Worm (Caenorhabditis elegans) whole organism, L1 larva: ENCODE measurements around the gene T25B9.12.

Source experiments
- C16A3.4 ChIP-seq: fragments of 150-350 bp; optimal IDR thresholded peaks from 2 replicates; lab custom pipeline; 2014; ENCODE audit warnings: missing biosample characterization, missing genetic modification characterization
- F16B12.6 ChIP-seq: fragments of 150-350 bp; optimal IDR thresholded peaks from 2 replicates; lab custom pipeline; 2014; ENCODE audit warnings: missing biosample characterization, missing genetic modification characterization
- Y116A8C.19 ChIP-seq: sonication (generic microtip); optimal IDR thresholded peaks from 2 replicates; lab custom pipeline; 2016; ENCODE audit warnings: missing compliant biosample characterization, missing genetic modification characterization, borderline replicate concordance
- aha-1 ChIP-seq: fragments of 150-350 bp; optimal IDR thresholded peaks from 2 replicates; lab custom pipeline; 2014; ENCODE audit warnings: missing biosample characterization, missing genetic modification characterization
- alr-1 ChIP-seq: fragments of 200-800 bp; sonication (Bioruptor generic); optimal IDR thresholded peaks from 2 replicates; lab custom pipeline; 2018; ENCODE audit warnings: borderline replicate concordance, mild to moderate bottlenecking, missing genetic modification characterization, missing compliant biosample characterization
- aly-2 ChIP-seq: fragments of 150-350 bp; optimal IDR thresholded peaks from 2 replicates; lab custom pipeline; 2014; ENCODE audit warnings: missing biosample characterization, missing genetic modification characterization
- ama-1 ChIP-seq: fragments of 150-350 bp; optimal IDR thresholded peaks from 2 replicates; lab custom pipeline; 2014
- ceh-8 ChIP-seq: fragments of 200-800 bp; sonication (Bioruptor generic); optimal IDR thresholded peaks from 2 replicates; lab custom pipeline; 2018; ENCODE audit warnings: mild to moderate bottlenecking, missing genetic modification characterization, moderate library complexity, missing compliant biosample characterization
- ceh-82 ChIP-seq, 3 experiments: fragments of 150-350 bp in 1 of 3; sonication (generic microtip) in 2 of 3; optimal IDR thresholded peaks; 2 replicates each; lab custom pipeline; 2014 to 2017; ENCODE audit warnings: missing biosample characterization in 3 of 3, missing genetic modification characterization in 3 of 3
- dpl-1 ChIP-seq, 3 experiments: fragments of 150-350 bp in 2 of 3; sonication (generic microtip) in 1 of 3; optimal IDR thresholded peaks; 2 replicates each; lab custom pipeline; 2014 to 2017; ENCODE audit warnings: missing biosample characterization in 3 of 3, missing genetic modification characterization in 3 of 3, missing genetic modification reagents in 3 of 3
- dsc-1 ChIP-seq: sonication (generic microtip); optimal IDR thresholded peaks from 2 replicates; lab custom pipeline; 2016; ENCODE audit warnings: mild to moderate bottlenecking, missing genetic modification characterization, missing compliant biosample characterization
- efl-1 ChIP-seq, 4 experiments: fragments of 150-350 bp; optimal IDR thresholded peaks in 3 of 4; peaks in 1 of 4; 1 replicate in 1 of 4; 2 replicates in 3 of 4; lab custom pipeline; 2014; ENCODE audit warnings: missing biosample characterization in 2 of 4, missing genetic modification characterization in 2 of 4, missing genetic modification reagents in 2 of 4
- egl-13 ChIP-seq: sonication (generic microtip); optimal IDR thresholded peaks from 2 replicates; lab custom pipeline; 2016; ENCODE audit warnings: missing genotype, missing genetic modification reagents, missing genetic modification characterization, missing compliant biosample characterization
- egl-27 ChIP-seq, 2 experiments: fragments of 150-350 bp in 1 of 2; sonication (generic microtip); optimal IDR thresholded peaks; 3 replicates each; lab custom pipeline; 2017 to 2018; ENCODE audit warnings: missing biosample characterization in 2 of 2, missing genetic modification characterization in 2 of 2, missing genetic modification reagents in 2 of 2
- fkh-10 ChIP-seq: sonication (generic microtip); optimal IDR thresholded peaks from 2 replicates; lab custom pipeline; 2017; ENCODE audit warnings: missing biosample characterization, missing genetic modification reagents, missing genetic modification characterization
- fkh-4 ChIP-seq: sonication (generic microtip); optimal IDR thresholded peaks from 2 replicates; lab custom pipeline; 2016; ENCODE audit warnings: missing compliant biosample characterization, missing genetic modification characterization, borderline replicate concordance
- fos-1 ChIP-seq: fragments of 150-350 bp; optimal IDR thresholded peaks from 2 replicates; lab custom pipeline; 2014; ENCODE audit warnings: missing biosample characterization, missing genetic modification characterization
- hlh-4 ChIP-seq: sonication (generic microtip); optimal IDR thresholded peaks from 2 replicates; lab custom pipeline; 2016; ENCODE audit warnings: mild to moderate bottlenecking, missing genetic modification characterization, missing compliant biosample characterization
- hpl-2 ChIP-seq: fragments of 150-350 bp; optimal IDR thresholded peaks from 2 replicates; lab custom pipeline; 2014; ENCODE audit warnings: missing biosample characterization, missing genetic modification reagents, missing genetic modification characterization
- isw-1 ChIP-seq: fragments of 200-800 bp; sonication (Bioruptor generic); IDR thresholded peaks from 2 replicates; pipeline ENCODE4 v1.3.6; 2022; ENCODE audit warnings: missing genetic modification characterization, missing compliant biosample characterization
- lin-13 ChIP-seq: fragments of 150-350 bp; optimal IDR thresholded peaks from 2 replicates; lab custom pipeline; 2014; ENCODE audit warnings: missing biosample characterization, missing genetic modification reagents, missing genetic modification characterization
- lin-39 ChIP-seq: fragments of 150-350 bp; optimal IDR thresholded peaks from 2 replicates; lab custom pipeline; 2014; ENCODE audit warnings: missing biosample characterization, missing genetic modification reagents, missing genetic modification characterization
- nhr-12 ChIP-seq: sonication (generic microtip); optimal IDR thresholded peaks from 2 replicates; lab custom pipeline; 2017; ENCODE audit warnings: missing biosample characterization, missing genetic modification characterization
- nhr-28 ChIP-seq: fragments of 150-350 bp; optimal IDR thresholded peaks from 2 replicates; lab custom pipeline; 2014; ENCODE audit warnings: missing biosample characterization, missing genetic modification characterization
- nhr-71 ChIP-seq: sonication (generic microtip); optimal IDR thresholded peaks from 2 replicates; lab custom pipeline; 2016; ENCODE audit warnings: mild to moderate bottlenecking, missing genetic modification characterization, moderate library complexity, missing compliant biosample characterization
- nhr-77 ChIP-seq: fragments of 150-350 bp; optimal IDR thresholded peaks from 2 replicates; lab custom pipeline; 2014; ENCODE audit warnings: missing biosample characterization, missing genetic modification characterization
- nhr-84 ChIP-seq: sonication (generic microtip); optimal IDR thresholded peaks from 2 replicates; lab custom pipeline; 2017; ENCODE audit warnings: missing biosample characterization, missing genetic modification characterization
- nhr-85 ChIP-seq: sonication (generic microtip); peaks from one replicate; lab custom pipeline; 2016; ENCODE audit warnings: missing genetic modification characterization, inconsistent platforms, missing compliant biosample characterization
- nhr-90 ChIP-seq: sonication (generic microtip); optimal IDR thresholded peaks from 2 replicates; lab custom pipeline; 2016; ENCODE audit warnings: mild to moderate bottlenecking, missing genetic modification characterization, missing compliant biosample characterization; ENCODE audit not compliant: poor library complexity
- skn-1 ChIP-seq: fragments of 150-350 bp; optimal IDR thresholded peaks from 2 replicates; lab custom pipeline; 2014; ENCODE audit warnings: missing biosample characterization, missing genetic modification characterization
- sox-4 ChIP-seq: sonication (generic microtip); optimal IDR thresholded peaks from 2 replicates; lab custom pipeline; 2016; ENCODE audit warnings: missing genetic modification characterization, missing compliant biosample characterization
- sptf-1 ChIP-seq: fragments of 150-350 bp; optimal IDR thresholded peaks from 2 replicates; lab custom pipeline; 2014; ENCODE audit warnings: missing biosample characterization, missing genetic modification characterization
- tlp-1 ChIP-seq: fragments of 150-350 bp; optimal IDR thresholded peaks from 2 replicates; lab custom pipeline; 2014; ENCODE audit warnings: missing biosample characterization, missing genetic modification characterization
- unc-30 ChIP-seq: sonication (generic microtip); optimal IDR thresholded peaks from 2 replicates; lab custom pipeline; 2017; ENCODE audit warnings: missing biosample characterization, missing genetic modification characterization
- unc-62 ChIP-seq: fragments of 150-350 bp; optimal IDR thresholded peaks from 2 replicates; lab custom pipeline; 2014; ENCODE audit warnings: missing biosample characterization, missing genetic modification reagents, missing genetic modification characterization
- unc-98 ChIP-seq: fragments of 200-800 bp; sonication (Bioruptor generic); IDR thresholded peaks from 2 replicates; pipeline ENCODE4 v1.3.6; 2022; ENCODE audit warnings: missing genetic modification characterization, missing compliant biosample characterization
- xbp-1 ChIP-seq: sonication (generic microtip); optimal IDR thresholded peaks from 2 replicates; lab custom pipeline; 2016; ENCODE audit warnings: missing genetic modification characterization, missing compliant biosample characterization
- zag-1 ChIP-seq: fragments of 150-350 bp; optimal IDR thresholded peaks from 2 replicates; lab custom pipeline; 2014; ENCODE audit warnings: missing biosample characterization, missing genetic modification characterization
- ztf-11 ChIP-seq, 2 experiments: sonication (generic microtip); optimal IDR thresholded peaks; 2 replicates each; lab custom pipeline; 2016 to 2017; ENCODE audit warnings: missing genetic modification characterization in 2 of 2, missing biosample characterization in 1 of 2, missing compliant biosample characterization in 1 of 2

Gene T25B9.12

DNA sequence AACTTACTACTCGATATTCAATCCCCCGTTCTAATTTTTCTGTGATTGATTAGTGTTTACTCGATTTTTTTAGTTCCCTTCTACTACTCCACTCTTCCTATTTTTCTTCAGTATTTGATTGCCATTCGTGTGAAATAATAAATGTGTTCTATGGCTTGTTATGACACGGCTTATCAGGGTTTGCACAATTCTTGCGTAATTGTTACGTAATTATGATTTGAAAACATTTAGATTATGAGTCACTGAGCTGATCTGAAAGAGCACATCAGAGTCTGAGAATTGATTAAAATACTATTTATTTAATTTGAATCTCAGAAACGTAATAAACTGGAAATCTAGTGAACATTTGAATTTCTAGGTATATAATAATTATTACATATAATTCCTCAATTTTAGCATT lies 12.4 kb downstream of the T25B9.12 start:
- TF ChIP-seq fkh-10 (GFP tag; lab: Kevin White, UChicago) (no peak), Y116A8C.19 (tag; lab: Kevin White, UChicago) (no peak), sox-4 (tag; lab: Kevin White, UChicago) (no peak), nhr-85 (tag; lab: Kevin White, UChicago) (no peak), fkh-4 (tag; lab: Kevin White, UChicago) (no peak), egl-27 (tag; optimal IDR thresholded peaks at IDR 0.05; lab: Kevin White, UChicago) (no peak), xbp-1 (tag; lab: Kevin White, UChicago) (no peak), skn-1 (tag; lab: Kevin White, UChicago) (no peak), ztf-11 (tag; optimal IDR thresholded peaks at IDR 0.05; lab: Kevin White, UChicago) (no peak), efl-1 (optimal IDR thresholded peaks at IDR 0.05; lab: Kevin White, UChicago) (no peak), efl-1 (GFP tag; optimal IDR thresholded peaks at IDR 0.05 in 1 of 2; lab: Kevin White, UChicago) (no peak), isw-1 (GFP tag; lab: Robert Waterston, UW) (no peak), dpl-1 (GFP tag; optimal IDR thresholded peaks at IDR 0.05; lab: Kevin White, UChicago) (no peak), lin-13 (GFP tag; lab: Kevin White, UChicago) (no peak), unc-98 (no peak), unc-62 (GFP tag; lab: Kevin White, UChicago) (no peak), nhr-12 (tag; lab: Kevin White, UChicago) (no peak), sptf-1 (tag; lab: Kevin White, UChicago) (no peak), zag-1 (tag; lab: Kevin White, UChicago) (no peak), nhr-90 (tag; lab: Kevin White, UChicago) (no peak)

DNA sequence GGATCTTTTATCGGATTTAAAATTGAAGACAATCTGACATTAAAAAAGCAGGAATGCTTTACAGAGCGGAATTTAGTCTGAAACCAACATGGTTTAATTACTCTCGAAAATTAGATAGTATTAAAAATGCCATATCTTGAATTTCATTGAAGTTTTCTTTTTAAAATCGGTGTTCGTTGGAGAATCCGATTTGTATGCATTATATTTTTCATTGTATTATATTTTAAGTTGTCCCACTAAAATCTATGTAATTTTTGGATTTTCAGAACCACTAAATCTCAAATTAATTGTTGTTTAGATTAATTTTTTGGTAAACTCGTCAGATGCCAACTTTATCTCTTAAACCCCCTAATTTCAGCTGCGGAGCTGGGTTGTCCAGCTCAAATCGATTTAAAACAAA lies 13.4 kb downstream of the T25B9.12 start:
- no peak for TF ChIP-seq dsc-1
- peak; percentile 39 for TF ChIP-seq nhr-85 (tag; lab: Kevin White, UChicago)
- peak; percentile 17 for TF ChIP-seq aly-2 (tag; lab: Kevin White, UChicago)

DNA sequence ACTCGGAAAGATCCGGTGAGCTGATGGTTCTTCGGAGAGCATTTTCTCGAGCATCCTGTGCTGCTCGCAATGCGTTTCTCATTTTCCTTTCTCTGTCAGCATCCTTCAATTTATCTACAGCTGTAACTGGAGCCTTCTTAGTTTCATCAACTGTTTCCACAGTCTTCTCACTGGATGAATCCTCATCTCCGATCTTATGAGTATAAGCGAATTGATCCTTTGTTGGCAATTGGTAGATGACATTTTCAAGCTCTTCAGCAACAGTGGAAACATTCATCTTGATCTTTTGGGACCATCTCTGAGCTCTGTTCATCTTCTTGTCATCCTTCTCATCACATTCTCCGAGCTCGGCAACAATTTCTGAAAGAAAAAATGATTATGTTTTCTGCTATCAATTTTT lies 14.2 kb downstream of the T25B9.12 start:
- TF ChIP-seq alr-1 (tag; lab: Kevin White, UChicago) (no peak), ceh-8 (GFP tag; lab: Kevin White, UChicago) (no peak), hpl-2 (GFP tag; lab: Kevin White, UChicago) (no peak), nhr-77 (tag; lab: Kevin White, UChicago) (no peak), unc-98 (no peak), C16A3.4 (tag; lab: Kevin White, UChicago) (no peak), lin-39 (tag; lab: Kevin White, UChicago) (no peak), aha-1 (tag; lab: Kevin White, UChicago) (no peak), nhr-71 (no peak), egl-13 (tag; lab: Kevin White, UChicago) (no peak), nhr-28 (tag; lab: Kevin White, UChicago) (no peak), fos-1 (tag; lab: Kevin White, UChicago) (no peak), nhr-84 (tag; lab: Kevin White, UChicago) (no peak), tlp-1 (tag; lab: Kevin White, UChicago) (no peak), ama-1 (lab: Kevin White, UChicago) (no peak), unc-30 (no peak), F16B12.6 (tag; lab: Kevin White, UChicago) (no peak), hlh-4 (no peak)

DNA sequence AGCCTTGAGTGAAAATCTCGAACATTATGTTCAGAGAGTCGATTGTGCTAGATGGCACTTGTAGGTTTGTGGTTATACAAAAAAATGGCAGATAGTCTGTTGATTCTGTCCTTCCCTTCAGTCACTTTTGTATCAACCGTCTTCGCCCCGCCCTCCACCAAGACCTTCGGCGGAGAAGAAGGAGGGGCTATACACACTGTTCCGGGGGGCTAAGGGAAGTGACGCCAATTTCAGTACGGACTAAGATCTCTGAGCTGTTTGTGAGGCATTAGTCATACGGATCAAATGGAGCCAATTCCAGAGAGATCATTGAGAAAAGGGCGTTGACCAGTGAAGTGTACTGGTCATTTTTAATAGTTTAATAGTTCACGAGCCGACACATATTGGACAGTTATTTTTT lies 15.4 kb downstream of the T25B9.12 start, which contains the start of gene swt-3:
swt-3 (minus strand) TSS at position 101 of the 400 bp plus-strand sequence.
- TF ChIP-seq ceh-82 (tag; optimal IDR thresholded peaks at IDR 0.05; lab: Kevin White, UChicago), result no peak
